Fruit fly (Drosophila melanogaster) whole organism, embryonic: ENCODE results near the gene CG4942.
A peak's percentile ranks its signal among the peaks of the same experiment; 100 is the strongest.

Experiments
- Asciz ChIP-seq: fragments of 200-800 bp; sonication (Bioruptor generic); optimal IDR thresholded peaks from 2 replicates; lab custom pipeline; 2017; ENCODE audit warnings: missing biosample characterization, mild to moderate bottlenecking, missing genetic modification characterization, missing genetic modification reagents
- Atf3 ChIP-seq: fragments of 200-800 bp; sonication (Bioruptor generic); optimal IDR thresholded peaks from 3 replicates; lab custom pipeline; 2016; ENCODE audit warnings: missing biosample characterization, missing genetic modification characterization
- CG10959 ChIP-seq: fragments of 200-800 bp; sonication (Bioruptor generic); IDR thresholded peaks from 2 replicates; pipeline ENCODE4 v1.3.6; 2022; ENCODE audit warnings: missing biosample characterization, missing genetic modification characterization
- CG12236 ChIP-seq: fragments of 200-800 bp; sonication (Bioruptor generic); optimal IDR thresholded peaks from 2 replicates; lab custom pipeline; 2016; ENCODE audit warnings: missing biosample characterization, missing genetic modification characterization
- CG12659 ChIP-seq: fragments of 200-800 bp; sonication (Bioruptor generic); optimal IDR thresholded peaks from 3 replicates; lab custom pipeline; 2017; ENCODE audit warnings: mild to moderate bottlenecking, missing biosample characterization, missing genetic modification reagents, missing genetic modification characterization
- CG12769 ChIP-seq: fragments of 200-800 bp; sonication (Bioruptor generic); optimal IDR thresholded peaks from 2 replicates; lab custom pipeline; 2019; ENCODE audit warnings: missing biosample characterization, mild to moderate bottlenecking, missing genetic modification characterization, moderate library complexity
- CG15514 ChIP-seq: fragments of 200-800 bp; sonication (Bioruptor generic); optimal IDR thresholded peaks from 3 replicates; lab custom pipeline; 2017; ENCODE audit warnings: missing biosample characterization, missing genetic modification characterization, mild to moderate bottlenecking, moderate library complexity, missing genetic modification reagents
- CG15601 ChIP-seq: fragments of 200-800 bp; sonication (Bioruptor generic); optimal IDR thresholded peaks from 3 replicates; lab custom pipeline; 2019; ENCODE audit warnings: missing biosample characterization, mild to moderate bottlenecking, missing genetic modification characterization, moderate library complexity
- CG18262 ChIP-seq: fragments of 200-800 bp; optimal IDR thresholded peaks from 3 replicates; lab custom pipeline; 2019; ENCODE audit warnings: missing biosample characterization, mild to moderate bottlenecking, missing genetic modification characterization, moderate library complexity
- CG2712 ChIP-seq: fragments of 200-800 bp; optimal IDR thresholded peaks from 3 replicates; lab custom pipeline; 2019; ENCODE audit warnings: missing biosample characterization, mild to moderate bottlenecking, missing genetic modification characterization, moderate library complexity
- CG34376 ChIP-seq: fragments of 200-800 bp; sonication (Bioruptor generic); optimal IDR thresholded peaks from 2 replicates; lab custom pipeline; 2018; ENCODE audit warnings: missing biosample characterization, mild to moderate bottlenecking, missing genetic modification characterization
- CG4282 ChIP-seq: fragments of 200-800 bp; sonication (Bioruptor generic); optimal IDR thresholded peaks from 2 replicates; lab custom pipeline; 2016; ENCODE audit warnings: missing biosample characterization, missing genetic modification characterization
- CG7786 ChIP-seq: fragments of 200-800 bp; sonication (Bioruptor generic); optimal IDR thresholded peaks from 2 replicates; lab custom pipeline; 2016; ENCODE audit warnings: missing biosample characterization, missing genetic modification characterization
- CG8359 ChIP-seq: fragments of 200-800 bp; sonication (Bioruptor generic); optimal IDR thresholded peaks from 2 replicates; lab custom pipeline; 2017; ENCODE audit warnings: missing biosample characterization, mild to moderate bottlenecking, missing genetic modification characterization, borderline replicate concordance
- Gug ChIP-seq: fragments of 200-800 bp; sonication (Bioruptor generic); IDR thresholded peaks from 4 replicates; pipeline ENCODE4 v1.3.6; 2022; ENCODE audit warnings: missing biosample characterization, missing genetic modification characterization
- Hey ChIP-seq: fragments of 200-800 bp; sonication (Bioruptor generic); optimal IDR thresholded peaks from 3 replicates; lab custom pipeline; 2018; ENCODE audit warnings: missing biosample characterization, mild to moderate bottlenecking, missing genetic modification characterization
- Jarid2 ChIP-seq: fragments of 200-800 bp; sonication (Bioruptor generic); optimal IDR thresholded peaks from 3 replicates; lab custom pipeline; 2017; ENCODE audit warnings: mild to moderate bottlenecking, missing biosample characterization, missing genetic modification reagents, missing genetic modification characterization
- Med ChIP-seq: fragments of 200-800 bp; sonication (Bioruptor generic); peaks from one replicate; lab custom pipeline; 2016; ENCODE audit warnings: missing biosample characterization, missing genetic modification characterization, mild to moderate bottlenecking, inconsistent platforms, moderate library complexity
- Neu2 ChIP-seq: fragments of 200-800 bp; sonication (Bioruptor generic); optimal IDR thresholded peaks from 3 replicates; lab custom pipeline; 2016; ENCODE audit warnings: missing biosample characterization, missing genetic modification characterization, borderline replicate concordance
- PHDP ChIP-seq: fragments of 200-800 bp; sonication (Bioruptor generic); optimal IDR thresholded peaks from 3 replicates; lab custom pipeline; 2018; ENCODE audit warnings: missing biosample characterization, mild to moderate bottlenecking, missing genetic modification characterization, moderate library complexity
- Ssrp ChIP-seq: fragments of 200-800 bp; sonication (Bioruptor generic); optimal IDR thresholded peaks from 2 replicates; lab custom pipeline; 2018; ENCODE audit warnings: missing biosample characterization, mild to moderate bottlenecking, missing genetic modification characterization, moderate library complexity
- Xrp1 ChIP-seq: fragments of 200-800 bp; sonication (Bioruptor generic); IDR thresholded peaks from 2 replicates; pipeline ENCODE4 v1.3.6; 2022; ENCODE audit warnings: missing biosample characterization, missing genetic modification characterization
- ara ChIP-seq: fragments of 200-800 bp; sonication (Bioruptor generic); IDR thresholded peaks from 2 replicates; pipeline ENCODE4 v1.3.6; 2022; ENCODE audit warnings: missing biosample characterization, missing genetic modification characterization
- bsh ChIP-seq, 2 experiments: fragments of 200-800 bp; sonication (Bioruptor generic); optimal IDR thresholded peaks; 2 replicates each; lab custom pipeline; 2017 to 2018; ENCODE audit warnings: mild to moderate bottlenecking in 2 of 2, missing biosample characterization in 2 of 2, missing genetic modification characterization in 2 of 2, moderate library complexity in 1 of 2
- cg ChIP-seq: fragments of 200-800 bp; sonication (Bioruptor generic); optimal IDR thresholded peaks from 3 replicates; lab custom pipeline; 2019; ENCODE audit warnings: missing biosample characterization, mild to moderate bottlenecking, missing genetic modification characterization, moderate library complexity
- chinmo ChIP-seq: fragments of 200-800 bp; sonication (Bioruptor generic); IDR thresholded peaks from 4 replicates; pipeline ENCODE4 v1.3.6; 2022; ENCODE audit warnings: missing biosample characterization, missing genetic modification characterization; ENCODE audit not compliant: partially characterized antibody
- danr ChIP-seq: fragments of 200-800 bp; sonication (Bioruptor generic); IDR thresholded peaks from 2 replicates; pipeline ENCODE4 v1.3.6; 2022; ENCODE audit warnings: missing biosample characterization, missing genetic modification characterization
- dmrt11E ChIP-seq: fragments of 200-800 bp; sonication (Bioruptor generic); optimal IDR thresholded peaks from 3 replicates; lab custom pipeline; 2018; ENCODE audit warnings: missing biosample characterization, mild to moderate bottlenecking, missing genetic modification characterization, moderate library complexity
- ewg ChIP-seq: fragments of 200-800 bp; sonication (Bioruptor generic); optimal IDR thresholded peaks from 3 replicates; lab custom pipeline; 2017; ENCODE audit warnings: mild to moderate bottlenecking, missing biosample characterization, missing genetic modification reagents, missing genetic modification characterization
- gem ChIP-seq: fragments of 200-800 bp; sonication (Bioruptor generic); optimal IDR thresholded peaks from 2 replicates; lab custom pipeline; 2019; ENCODE audit warnings: missing biosample characterization, mild to moderate bottlenecking, missing genetic modification characterization, moderate library complexity
- knrl ChIP-seq: fragments of 200-800 bp; sonication (Bioruptor generic); IDR thresholded peaks from 3 replicates; pipeline ENCODE4 v1.3.6; 2022; ENCODE audit warnings: missing biosample characterization, missing genetic modification characterization; ENCODE audit not compliant: partially characterized antibody
- lov ChIP-seq, 2 experiments: fragments of 200-800 bp in 1 of 2; fragments of >200 bp in 1 of 2; sonication (Bioruptor generic) in 1 of 2; IDR thresholded peaks in 1 of 2; optimal IDR thresholded peaks in 1 of 2; 2 replicates in 1 of 2; 3 replicates in 1 of 2; pipeline versions ENCODE4 v1.3.6 to Lab custom; 2017 to 2022; ENCODE audit warnings: missing biosample characterization in 1 of 2, missing genetic modification characterization in 1 of 2
- nau ChIP-seq: fragments of 200-800 bp; sonication (Bioruptor generic); optimal IDR thresholded peaks from 3 replicates; lab custom pipeline; 2017; ENCODE audit warnings: missing biosample characterization, mild to moderate bottlenecking, missing genetic modification characterization, missing genetic modification reagents
- pfk ChIP-seq: fragments of 200-800 bp; sonication (Bioruptor generic); optimal IDR thresholded peaks from 2 replicates; lab custom pipeline; 2018; ENCODE audit warnings: missing biosample characterization, mild to moderate bottlenecking, missing genetic modification characterization, moderate library complexity
- sens ChIP-seq: fragments of 200-800 bp; sonication (Bioruptor generic); peaks from one replicate; lab custom pipeline; 2016; ENCODE audit warnings: missing biosample characterization, missing genetic modification characterization
- shn ChIP-seq: fragments of 200-800 bp; sonication (Bioruptor generic); optimal IDR thresholded peaks from 3 replicates; lab custom pipeline; 2016; ENCODE audit warnings: missing biosample characterization, missing genetic modification characterization
- sqz ChIP-seq: fragments of 200-800 bp; sonication (Bioruptor generic); optimal IDR thresholded peaks from 3 replicates; lab custom pipeline; 2018; ENCODE audit warnings: missing biosample characterization, mild to moderate bottlenecking, missing genetic modification characterization
- sug ChIP-seq: fragments of 200-800 bp; optimal IDR thresholded peaks from 2 replicates; lab custom pipeline; 2019; ENCODE audit warnings: missing biosample characterization, mild to moderate bottlenecking, missing genetic modification characterization, moderate library complexity
- twi ChIP-seq: fragments of 200-800 bp; optimal IDR thresholded peaks from 2 replicates; lab custom pipeline; 2019; ENCODE audit warnings: missing biosample characterization, mild to moderate bottlenecking, missing genetic modification characterization, moderate library complexity
- zfh2 ChIP-seq: fragments of 200-800 bp; sonication (Bioruptor generic); optimal IDR thresholded peaks from 2 replicates; lab custom pipeline; 2016; ENCODE audit warnings: missing biosample characterization, missing genetic modification characterization

The CG4942 gene

dm6 chr3L:9096648-9097047, 23.7 kb downstream of the CG4942 start, which contains the start of gene CG13315 (continued):
- TF ChIP-seq CG15601 (tag; lab: Kevin White, UChicago), result no peak
- peak; percentile 0 for TF ChIP-seq CG15514 (GFP tag; lab: Kevin White, UChicago)
- no peak for TF ChIP-seq lov (optimal IDR thresholded peaks at IDR 0.05; lab: Kevin White, UChicago)
- TF ChIP-seq lov (GFP tag; IDR thresholded peaks at IDR 0.05; lab: Robert Waterston, UW), result no peak
- no peak for TF ChIP-seq Neu2 (GFP tag; lab: Kevin White, UChicago)
- TF ChIP-seq Ssrp (tag; lab: Kevin White, UChicago), result no peak
- no peak for TF ChIP-seq CG8359 (GFP tag; lab: Kevin White, UChicago)
- TF ChIP-seq ewg (GFP tag; lab: Kevin White, UChicago), result no peak
- TF ChIP-seq Hey (tag; lab: Kevin White, UChicago), result peak; percentile 16
- TF ChIP-seq CG12659 (GFP tag; lab: Kevin White, UChicago), result no peak
- no peak for TF ChIP-seq Atf3 (GFP tag; lab: Kevin White, UChicago)
- no peak for TF ChIP-seq zfh2 (GFP tag; lab: Kevin White, UChicago)
- TF ChIP-seq CG34376 (GFP tag; lab: Kevin White, UChicago), result peak; percentile 77
- no peak for TF ChIP-seq CG10959 (GFP tag; lab: Robert Waterston, UW)
- no peak for TF ChIP-seq Gug (GFP tag; lab: Robert Waterston, UW)
- TF ChIP-seq sug, result peak; percentile 70
- TF ChIP-seq Jarid2 (GFP tag; lab: Kevin White, UChicago), result peak; percentile 35

DNA sequence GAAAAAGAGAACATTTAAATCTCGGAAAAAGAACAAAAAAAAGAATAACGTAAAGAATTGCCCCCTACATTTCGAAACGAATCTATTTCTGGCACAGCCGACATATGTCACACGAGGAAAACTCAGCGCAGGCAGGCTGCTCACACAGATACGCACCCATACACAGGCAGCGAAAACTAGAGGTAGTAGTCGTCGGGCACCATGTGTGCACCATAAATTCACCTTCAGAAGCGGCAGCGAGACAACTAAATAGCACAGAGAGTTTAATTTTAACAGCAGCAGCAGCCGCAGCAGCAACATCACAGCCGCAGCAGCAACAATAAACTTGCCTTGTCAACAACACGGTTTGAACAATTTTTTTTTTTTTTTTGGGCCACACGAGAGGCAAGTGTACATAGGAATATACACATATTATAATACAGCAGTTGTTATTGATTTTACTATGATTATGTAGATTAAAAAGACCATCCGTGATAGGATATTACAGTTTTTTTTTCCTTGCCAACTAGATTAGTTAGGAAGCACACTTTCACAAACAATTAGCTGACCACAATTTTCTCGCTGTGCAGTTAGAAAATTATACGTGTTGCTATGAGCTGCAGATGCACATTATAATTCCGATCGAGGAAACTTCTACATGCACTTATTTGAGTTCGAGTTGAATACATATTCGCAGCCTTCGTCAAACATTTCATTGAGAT, 40.8 kb downstream of the CG4942 start:
- no peak for TF ChIP-seq danr (GFP tag; lab: Robert Waterston, UW)
- TF ChIP-seq cg, result peak; percentile 53
- peak; percentile 33 for TF ChIP-seq CG12769 (tag; lab: Kevin White, UChicago)
- TF ChIP-seq twi (tag; lab: Kevin White, UChicago), result peak; percentile 99
- no peak for TF ChIP-seq CG12236 (GFP tag; lab: Kevin White, UChicago)
- TF ChIP-seq nau (GFP tag; lab: Kevin White, UChicago), result peak; percentile 86
- no peak for TF ChIP-seq CG7786
- no peak for TF ChIP-seq Asciz
- TF ChIP-seq knrl (GFP tag; lab: Robert Waterston, UW), result no peak
- TF ChIP-seq gem, result peak; percentile 14
- TF ChIP-seq dmrt11E, result no peak
- no peak for TF ChIP-seq CG2712
- peak; percentile 46 for TF ChIP-seq Med (GFP tag; lab: Kevin White, UChicago)
- peak; percentile 6 for TF ChIP-seq CG18262
- TF ChIP-seq chinmo (GFP tag; lab: Robert Waterston, UW), result 0 out of 4 replicates have a peak, but pooled peaks have one; percentile 63
- TF ChIP-seq sqz, result peak; percentile 6
- TF ChIP-seq Xrp1 (GFP tag; lab: Robert Waterston, UW), result 0 out of 2 replicates have a peak, but pooled peaks have one; percentile 17
- TF ChIP-seq shn (GFP tag; lab: Kevin White, UChicago), result no peak
- peak; percentile 33; the same call in 1 of the 2 replicates for TF ChIP-seq ara (GFP tag; lab: Robert Waterston, UW)
- peak; percentile 77 for TF ChIP-seq sens (GFP tag; lab: Kevin White, UChicago)
- no peak for TF ChIP-seq pfk (GFP tag; lab: Kevin White, UChicago)
- TF ChIP-seq CG4282 (GFP tag; lab: Kevin White, UChicago), result no peak
- TF ChIP-seq bsh (GFP tag; optimal IDR thresholded peaks at IDR 0.05; lab: Kevin White, UChicago), result peak in 1 of 2 experiments; percentile 6
- no peak for TF ChIP-seq PHDP (tag; lab: Kevin White, UChicago)
